Worm (Caenorhabditis elegans) whole organism, late embryonic: ENCODE data around the gene Y51H7C.41.

ENCODE experiments used
- C08G9.2 ChIP-seq: sonication (generic microtip); optimal IDR thresholded peaks from 2 replicates; lab custom pipeline; 2016; ENCODE audit warnings: mild to moderate bottlenecking, missing genetic modification characterization, moderate library complexity, missing compliant biosample characterization
- ama-1 ChIP-seq: fragments of 150-350 bp; optimal IDR thresholded peaks from 2 replicates; lab custom pipeline; 2014
- elt-2 ChIP-seq: sonication (generic microtip); optimal IDR thresholded peaks from 2 replicates; lab custom pipeline; 2016; ENCODE audit warnings: missing genetic modification reagents, missing genetic modification characterization, missing compliant biosample characterization
- pha-4 ChIP-seq: fragments of 150-350 bp; optimal IDR thresholded peaks from 2 replicates; lab custom pipeline; 2018; ENCODE audit warnings: missing biosample characterization, missing genetic modification reagents, missing genetic modification characterization
- rnt-1 ChIP-seq: sonication (generic microtip); optimal IDR thresholded peaks from 2 replicates; lab custom pipeline; 2016; ENCODE audit warnings: missing genetic modification characterization, missing compliant biosample characterization
- sdc-2 ChIP-seq: sonication (generic microtip); optimal IDR thresholded peaks from 2 replicates; lab custom pipeline; 2016; ENCODE audit warnings: missing genotype, missing genetic modification characterization, missing compliant biosample characterization

- TF ChIP-seq C08G9.2 (tag; lab: Kevin White, UChicago) = no peak
- TF ChIP-seq ama-1 (lab: Kevin White, UChicago) = no peak
- TF ChIP-seq sdc-2 = no peak
- no peak for TF ChIP-seq elt-2 (tag; lab: Kevin White, UChicago)
- no peak for TF ChIP-seq rnt-1 (tag; lab: Kevin White, UChicago)
- no peak for TF ChIP-seq pha-4 (tag; lab: Kevin White, UChicago)
Observed at ce11 chrII:1378259-1378658, 24.9 kb upstream of the Y51H7C.41 start, which contains the start of gene F54D12.10.
